Worm (Caenorhabditis elegans): ENCODE measurements around the gene cest-26.

The cest-26 gene

DNA sequence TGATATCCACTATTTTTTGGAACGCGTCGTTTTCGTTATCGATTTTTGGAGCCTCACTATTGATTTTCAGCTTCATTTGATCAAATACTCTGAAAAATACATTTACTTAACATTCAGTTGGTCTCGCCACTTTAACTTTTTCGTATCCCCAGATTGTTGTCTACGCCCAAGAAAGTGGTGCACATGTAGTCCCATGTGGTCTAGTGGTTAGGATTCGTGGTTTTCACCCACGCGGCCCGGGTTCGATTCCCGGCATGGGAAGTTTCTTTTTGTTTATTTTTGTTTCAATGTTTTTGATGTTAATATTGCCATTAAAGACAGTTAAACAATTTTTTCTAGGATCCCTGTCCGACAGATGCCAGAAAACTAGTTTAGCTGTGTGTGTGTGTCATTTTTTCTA lies 6.6 kb upstream of the cest-26 start (continued):
- no peak for TF ChIP-seq elt-2 (tag; optimal IDR thresholded peaks at IDR 0.05)
- TF ChIP-seq unc-130 (tag; optimal IDR thresholded peaks at IDR 0.05): peak; percentile 38
- no peak for TF ChIP-seq fos-1 (tag; optimal IDR thresholded peaks at IDR 0.05)
- no peak for TF ChIP-seq elt-3 (tag; optimal IDR thresholded peaks at IDR 0.05)
- no peak for TF ChIP-seq zip-4 (GFP tag; optimal IDR thresholded peaks at IDR 0.05)
- no peak for TF ChIP-seq pqm-1 (tag; optimal IDR thresholded peaks at IDR 0.05)
- peak; percentile 4 for TF ChIP-seq F16B12.6 (tag; optimal IDR thresholded peaks at IDR 0.05)
- peak; percentile 67 for TF ChIP-seq nhr-71 (tag; optimal IDR thresholded peaks at IDR 0.05)
- no peak for TF ChIP-seq unc-30 (tag; optimal IDR thresholded peaks at IDR 0.05)
- TF ChIP-seq ceh-88 (GFP tag; IDR thresholded peaks at IDR 0.05): no peak
- peak; percentile 63 for TF ChIP-seq swsn-7 (tag; optimal IDR thresholded peaks at IDR 0.05)
- peak; percentile 56 for TF ChIP-seq nhr-20 (tag; optimal IDR thresholded peaks at IDR 0.05)
- no peak for TF ChIP-seq blmp-1 (tag; optimal IDR thresholded peaks at IDR 0.05)
- TF ChIP-seq nhr-11 (tag; optimal IDR thresholded peaks at IDR 0.05): no peak
- TF ChIP-seq skn-1 (tag; optimal IDR thresholded peaks at IDR 0.05): peak; percentile 9
- TF ChIP-seq ztf-11 (tag; optimal IDR thresholded peaks at IDR 0.05): no peak
- TF ChIP-seq unc-98 (GFP tag; IDR thresholded peaks at IDR 0.05): no peak
- TF ChIP-seq lsy-2 (tag; optimal IDR thresholded peaks at IDR 0.05): peak; percentile 40 to 42
- TF ChIP-seq lin-14 (GFP tag; optimal IDR thresholded peaks at IDR 0.05): peak; percentile 53
- peak; percentile 2 to 11 for TF ChIP-seq efl-1 (optimal IDR thresholded peaks at IDR 0.05)
- peak in 1 of 2 experiments; percentile 83 for TF ChIP-seq efl-1 (GFP tag; optimal IDR thresholded peaks at IDR 0.05 in 1 of 2)
- no peak for TF ChIP-seq ztf-4 (tag; optimal IDR thresholded peaks at IDR 0.05)
- TF ChIP-seq nhr-84 (tag; optimal IDR thresholded peaks at IDR 0.05): no peak
- no peak for TF ChIP-seq hlh-17 (GFP tag; optimal IDR thresholded peaks at IDR 0.05; ENCODE audit: borderline replicate concordance)
- no peak for TF ChIP-seq fkh-4 (tag; optimal IDR thresholded peaks at IDR 0.05; ENCODE audit: borderline replicate concordance)
- no peak for TF ChIP-seq lin-15B (tag; optimal IDR thresholded peaks at IDR 0.05)
- peak; percentile 67 for TF ChIP-seq mep-1 (tag; optimal IDR thresholded peaks at IDR 0.05)
- TF ChIP-seq unc-62 (GFP tag; optimal IDR thresholded peaks at IDR 0.05): no peak
- peak; percentile 72 for TF ChIP-seq snu-23 (GFP tag; optimal IDR thresholded peaks at IDR 0.05)
- TF ChIP-seq grh-1 (GFP tag; IDR thresholded peaks at IDR 0.05): peak; percentile 15; the same call in 1 of the 2 replicates
- no peak for TF ChIP-seq ets-5 (GFP tag; IDR thresholded peaks at IDR 0.05)
- no peak for TF ChIP-seq egl-13 (tag; optimal IDR thresholded peaks at IDR 0.05)
- peak; percentile 64 for TF ChIP-seq nhr-85 (tag)
- TF ChIP-seq C04F5.9 (tag; optimal IDR thresholded peaks at IDR 0.05): no peak
- TF ChIP-seq pag-3 (tag; optimal IDR thresholded peaks at IDR 0.05; ENCODE audit: borderline replicate concordance, insufficient read depth): no peak
- TF ChIP-seq jun-1 (tag; optimal IDR thresholded peaks at IDR 0.05): no peak
- TF ChIP-seq nhr-28 (tag; optimal IDR thresholded peaks at IDR 0.05): no peak
- peak; percentile 44 for TF ChIP-seq dsc-1 (tag; optimal IDR thresholded peaks at IDR 0.05)
- peak; percentile 21 to 56 for TF ChIP-seq lin-35 (GFP tag; optimal IDR thresholded peaks at IDR 0.05)
- no peak for TF ChIP-seq nhr-12 (tag; optimal IDR thresholded peaks at IDR 0.05)
- no peak for TF ChIP-seq nhr-237 (tag; optimal IDR thresholded peaks at IDR 0.05)
- TF ChIP-seq mdl-1 (tag; optimal IDR thresholded peaks at IDR 0.05): peak in 1 of 2 experiments; percentile 75
- TF ChIP-seq ama-1 (optimal IDR thresholded peaks at IDR 0.05): no peak
- peak; percentile 61 for TF ChIP-seq nhr-90 (tag; optimal IDR thresholded peaks at IDR 0.05; ENCODE audit: poor library complexity)
- TF ChIP-seq pax-3 (tag; optimal IDR thresholded peaks at IDR 0.05): no peak
- TF ChIP-seq nhr-19 (GFP tag; conservative IDR thresholded peaks at IDR 0.05): peak; percentile 62
- no peak for TF ChIP-seq vab-15 (tag; optimal IDR thresholded peaks at IDR 0.05)
- no peak for TF ChIP-seq sox-4 (tag; optimal IDR thresholded peaks at IDR 0.05)
- TF ChIP-seq nhr-47 (tag; optimal IDR thresholded peaks at IDR 0.05): peak; percentile 67
- TF ChIP-seq egl-27 (tag; optimal IDR thresholded peaks at IDR 0.05): no peak
- TF ChIP-seq alr-1 (tag; optimal IDR thresholded peaks at IDR 0.05; ENCODE audit: borderline replicate concordance): no peak
- TF ChIP-seq irx-1 (tag; optimal IDR thresholded peaks at IDR 0.05): peak; percentile 35
- no peak for TF ChIP-seq ceh-8 (GFP tag; optimal IDR thresholded peaks at IDR 0.05)
- no peak for TF ChIP-seq isw-1 (GFP tag; IDR thresholded peaks at IDR 0.05)

All from whole organism, L1 larva.